Worm (Caenorhabditis elegans) whole organism, L3 larva: ENCODE results near the gene srh-217.

Experiments used
- ama-1 ChIP-seq: fragments of 150-350 bp; optimal IDR thresholded peaks from 2 replicates; lab custom pipeline; 2018
- nhr-12 ChIP-seq: fragments of 150-350 bp; optimal IDR thresholded peaks from 2 replicates; lab custom pipeline; 2014; ENCODE audit warnings: missing biosample characterization, missing genetic modification characterization
- snpc-4 ChIP-seq: fragments of 150-350 bp; optimal IDR thresholded peaks from 2 replicates; lab custom pipeline; 2014; ENCODE audit warnings: missing biosample characterization, missing genetic modification characterization

- no peak for TF ChIP-seq ama-1 (lab: Kevin White, UChicago)
- TF ChIP-seq snpc-4 (tag; lab: Kevin White, UChicago) = no peak
- no peak for TF ChIP-seq nhr-12 (tag; lab: Kevin White, UChicago)
Measured at ce11 chrV:20192102-20192880, 3.1 kb downstream of the srh-217 start, which contains the start of the genes fbxa-115 and Y113G7B.27.
